Worm (Caenorhabditis elegans): ENCODE measurements around the gene lyst-1.

- no peak for TF ChIP-seq nhr-12 (tag; optimal IDR thresholded peaks at IDR 0.05)
- TF ChIP-seq nhr-11 (tag; optimal IDR thresholded peaks at IDR 0.05): no peak
- TF ChIP-seq nhr-71 (tag; optimal IDR thresholded peaks at IDR 0.05): no peak
- TF ChIP-seq blmp-1 (tag; optimal IDR thresholded peaks at IDR 0.05): no peak
- TF ChIP-seq nhr-28 (tag; optimal IDR thresholded peaks at IDR 0.05): no peak
- TF ChIP-seq sptf-1 (tag; optimal IDR thresholded peaks at IDR 0.05): no peak
- TF ChIP-seq tbx-2 (tag; optimal IDR thresholded peaks at IDR 0.05): no peak
- no peak for TF ChIP-seq ztf-4 (tag; optimal IDR thresholded peaks at IDR 0.05)
Measured at ce11 chrX:12121285-12121684, 19.7 kb downstream of the lyst-1 start, which contains the start of gene lgc-17.
